Worm (Caenorhabditis elegans): ENCODE data around the gene trpl-2.
"Not testable (repeated sequence)": the region's sequence is repeated elsewhere in the genome, so short reads cannot be mapped to it uniquely, and the experiment has no call there.

trpl-2 gene

DNA sequence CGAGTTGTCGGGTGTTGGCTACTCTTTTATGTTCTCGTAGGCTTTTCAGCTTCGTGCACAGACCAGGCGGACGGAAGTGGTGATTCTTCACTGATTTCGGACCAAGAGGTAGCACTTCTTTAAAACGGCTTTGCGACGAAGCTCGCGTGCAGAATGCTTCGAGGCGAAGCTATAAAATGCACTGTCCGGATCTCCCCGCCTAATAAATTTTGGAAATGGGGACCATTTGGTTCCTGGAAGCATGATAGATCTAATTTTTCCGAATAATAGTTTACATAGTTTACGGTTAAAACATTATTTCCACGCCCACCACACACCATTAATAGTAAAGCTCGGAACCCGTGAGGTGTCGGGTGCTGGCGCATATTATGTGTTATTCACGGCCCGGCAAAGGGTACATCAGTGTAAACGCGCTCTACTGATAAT, 21.1 kb downstream of the trpl-2 start:
- peak; percentile 53 for TF ChIP-seq ama-1 (optimal IDR thresholded peaks at IDR 0.05)
- no peak for TF ChIP-seq ceh-13 (GFP tag; optimal IDR thresholded peaks at IDR 0.05)
- TF ChIP-seq hmbx-1 (tag; optimal IDR thresholded peaks at IDR 0.05) = no peak
- TF ChIP-seq F13C5.2 (tag; optimal IDR thresholded peaks at IDR 0.05) = no peak
- no peak for TF ChIP-seq ets-7 (tag; optimal IDR thresholded peaks at IDR 0.05)
- no peak for TF ChIP-seq flt-1 (GFP tag; IDR thresholded peaks at IDR 0.05)
- TF ChIP-seq pes-1 (GFP tag; IDR thresholded peaks at IDR 0.05) = 0 out of 2 replicates have a peak, but pooled peaks have one; percentile 24
- no peak for TF ChIP-seq sea-1 (GFP tag; conservative IDR thresholded peaks at IDR 0.05)
- TF ChIP-seq B0310.2 (tag; optimal IDR thresholded peaks at IDR 0.05) = no peak
- no peak for TF ChIP-seq tbx-37 (GFP tag; conservative IDR thresholded peaks at IDR 0.05)
- no peak for TF ChIP-seq ceh-36 (tag; optimal IDR thresholded peaks at IDR 0.05)
- TF ChIP-seq hnd-1 (tag; optimal IDR thresholded peaks at IDR 0.05) = no peak
- TF ChIP-seq aly-1 (tag; optimal IDR thresholded peaks at IDR 0.05) = no peak

DNA sequence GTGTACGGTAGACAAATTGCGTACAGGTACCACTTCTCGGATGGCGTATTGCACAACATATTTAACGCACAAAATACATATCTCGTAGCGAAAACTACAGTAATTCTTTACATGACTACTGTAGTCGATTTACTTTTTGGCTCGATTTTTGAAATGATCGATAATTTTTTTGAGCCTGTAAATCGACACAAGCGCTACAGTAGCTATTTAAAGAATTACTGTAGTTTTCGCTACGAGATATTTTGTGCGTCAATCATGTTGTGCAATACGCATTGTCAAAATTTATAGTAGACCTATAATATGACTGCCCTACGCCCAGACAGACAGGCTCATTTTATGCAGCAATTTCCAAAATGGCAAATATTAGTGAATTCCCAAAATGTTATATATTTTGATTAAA, 21.7 kb downstream of the trpl-2 start, which contains the start of gene W03B1.5:
TSS of gene W03B1.5 (plus strand) at position 301 of the 400 bp plus-strand sequence.
- TF ChIP-seq pes-1 (GFP tag; IDR thresholded peaks at IDR 0.05); aly-1 (tag; optimal IDR thresholded peaks at IDR 0.05); ceh-13 (GFP tag; optimal IDR thresholded peaks at IDR 0.05): not testable (repeated sequence)

DNA sequence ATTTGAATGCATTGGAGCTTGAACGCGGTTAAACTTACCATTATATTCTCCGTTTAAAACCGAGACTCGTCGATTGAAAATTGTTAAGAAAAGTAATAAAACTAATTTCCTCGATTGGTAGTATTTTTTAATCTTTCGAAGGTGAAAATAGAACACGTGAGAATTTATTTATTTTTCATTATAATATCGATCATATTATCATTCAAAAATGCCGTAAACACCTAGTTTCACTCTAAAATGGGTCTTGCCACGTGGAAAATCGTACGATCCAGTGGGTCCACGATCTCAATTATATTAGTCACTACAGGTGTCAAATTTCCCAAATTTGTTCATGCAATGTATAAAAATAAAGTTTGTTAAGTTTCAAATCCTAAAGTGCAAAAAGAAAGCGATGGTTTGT, 30.4 kb downstream of the trpl-2 start, which contains the start of gene W03B1.9:
TSS of gene W03B1.9 (minus strand) at position 101 of the 400 bp plus-strand sequence.
- no peak for TF ChIP-seq ets-7 (tag; optimal IDR thresholded peaks at IDR 0.05)
- TF ChIP-seq B0310.2 (tag; optimal IDR thresholded peaks at IDR 0.05) = no peak
- no peak for TF ChIP-seq sea-1 (GFP tag; conservative IDR thresholded peaks at IDR 0.05)

DNA sequence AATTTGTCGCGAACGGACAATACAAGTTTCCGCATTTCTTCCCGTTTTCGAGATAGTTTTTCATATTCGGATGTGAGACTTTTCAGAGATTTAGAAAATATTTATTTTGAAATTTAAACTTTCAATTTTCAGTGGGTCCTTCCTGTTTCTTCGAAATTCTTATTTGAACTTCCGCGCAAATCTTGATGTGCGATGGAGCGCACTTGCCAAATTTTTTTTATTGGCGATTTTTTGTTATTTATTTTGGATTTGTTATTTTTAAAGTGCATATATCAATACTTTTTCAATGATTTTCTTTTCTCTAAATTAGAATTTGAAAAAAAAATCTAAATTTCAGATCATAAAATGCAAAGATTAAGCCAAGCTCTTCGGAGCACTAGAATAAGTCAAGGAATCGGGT, 30.8 kb downstream of the trpl-2 start, which contains the start of gene sars-2:
TSS of gene sars-2 (plus strand) at position 341 of the 400 bp plus-strand sequence.
- TF ChIP-seq sea-1 (GFP tag; conservative IDR thresholded peaks at IDR 0.05) (no peak), aly-1 (tag; optimal IDR thresholded peaks at IDR 0.05) (no peak), tbx-11 (GFP tag; IDR thresholded peaks at IDR 0.05) (no peak), flt-1 (GFP tag; IDR thresholded peaks at IDR 0.05) (no peak), tra-4 (tag; optimal IDR thresholded peaks at IDR 0.05) (no peak), hmg-4 (GFP tag; optimal IDR thresholded peaks at IDR 0.05) (no peak), ama-1 (optimal IDR thresholded peaks at IDR 0.05) (no peak), ceh-36 (tag; optimal IDR thresholded peaks at IDR 0.05) (no peak), ets-7 (tag; optimal IDR thresholded peaks at IDR 0.05) (no peak), pes-1 (GFP tag; IDR thresholded peaks at IDR 0.05) (no peak), hmbx-1 (tag; optimal IDR thresholded peaks at IDR 0.05) (no peak), hnd-1 (tag; optimal IDR thresholded peaks at IDR 0.05) (no peak), ceh-13 (GFP tag; optimal IDR thresholded peaks at IDR 0.05) (no peak), F13C5.2 (tag; optimal IDR thresholded peaks at IDR 0.05) (no peak), scrt-1 (GFP tag; IDR thresholded peaks at IDR 0.05) (no peak)

DNA sequence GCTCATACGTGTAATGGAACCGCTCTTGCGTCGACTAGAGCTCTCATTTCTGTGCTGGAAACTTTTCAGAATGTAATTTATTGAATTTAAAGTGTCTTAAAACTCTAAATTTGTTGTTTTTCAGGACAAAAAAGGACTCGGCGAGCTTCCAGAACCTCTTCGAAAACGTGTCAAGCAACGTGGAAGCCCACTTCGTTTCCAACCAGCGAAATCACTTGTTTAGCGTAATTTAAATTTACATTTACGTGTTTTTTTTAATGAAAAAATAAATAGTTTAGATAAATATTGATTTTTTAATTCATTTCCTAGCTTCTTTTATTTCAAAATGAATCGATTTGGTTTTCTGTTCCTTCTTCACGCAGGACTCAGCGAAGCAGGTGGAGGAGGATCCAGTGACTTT, 33.2 kb downstream of the trpl-2 start, which contains the start of gene F55F10.3:
TSS of gene F55F10.3 (plus strand) at position 301 of the 400 bp plus-strand sequence.
- TF ChIP-seq aly-1 (tag; optimal IDR thresholded peaks at IDR 0.05) (no peak), F13C5.2 (tag; optimal IDR thresholded peaks at IDR 0.05) (no peak)

DNA sequence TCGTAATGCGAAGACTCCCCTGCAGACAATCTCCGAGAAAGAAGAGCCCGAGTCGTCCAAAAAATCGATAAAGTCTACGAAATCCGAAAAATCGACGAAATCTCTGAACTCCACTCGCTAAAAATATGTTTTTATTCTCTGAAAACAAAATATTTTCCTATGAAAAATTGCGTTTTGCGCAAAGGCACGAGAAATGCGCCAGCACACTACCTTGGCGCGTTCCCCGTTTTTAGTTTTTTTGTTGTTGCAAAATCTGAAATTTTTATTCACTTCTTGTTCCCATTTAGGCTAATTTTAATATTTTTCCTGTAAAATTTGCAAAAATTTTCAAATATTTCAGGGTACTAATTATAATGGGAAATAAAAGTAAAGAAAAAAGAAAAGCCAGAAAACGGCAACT, 34.0 kb downstream of the trpl-2 start, which contains the start of gene F55F10.1:
TSS of gene F55F10.1 (plus strand) at position 341 of the 400 bp plus-strand sequence.
- TF ChIP-seq ceh-13 (GFP tag; optimal IDR thresholded peaks at IDR 0.05) (no peak), tbx-11 (GFP tag; IDR thresholded peaks at IDR 0.05) (no peak), ama-1 (optimal IDR thresholded peaks at IDR 0.05) (no peak), B0310.2 (tag; optimal IDR thresholded peaks at IDR 0.05) (no peak), hnd-1 (tag; optimal IDR thresholded peaks at IDR 0.05) (no peak), tbx-37 (GFP tag; conservative IDR thresholded peaks at IDR 0.05) (no peak), aly-1 (tag; optimal IDR thresholded peaks at IDR 0.05) (no peak), tra-4 (tag; optimal IDR thresholded peaks at IDR 0.05) (no peak), ceh-36 (tag; optimal IDR thresholded peaks at IDR 0.05) (no peak), flt-1 (GFP tag; IDR thresholded peaks at IDR 0.05) (no peak), hmg-4 (GFP tag; optimal IDR thresholded peaks at IDR 0.05) (no peak), F13C5.2 (tag; optimal IDR thresholded peaks at IDR 0.05) (no peak), ets-7 (tag; optimal IDR thresholded peaks at IDR 0.05) (no peak), scrt-1 (GFP tag; IDR thresholded peaks at IDR 0.05) (no peak)

DNA sequence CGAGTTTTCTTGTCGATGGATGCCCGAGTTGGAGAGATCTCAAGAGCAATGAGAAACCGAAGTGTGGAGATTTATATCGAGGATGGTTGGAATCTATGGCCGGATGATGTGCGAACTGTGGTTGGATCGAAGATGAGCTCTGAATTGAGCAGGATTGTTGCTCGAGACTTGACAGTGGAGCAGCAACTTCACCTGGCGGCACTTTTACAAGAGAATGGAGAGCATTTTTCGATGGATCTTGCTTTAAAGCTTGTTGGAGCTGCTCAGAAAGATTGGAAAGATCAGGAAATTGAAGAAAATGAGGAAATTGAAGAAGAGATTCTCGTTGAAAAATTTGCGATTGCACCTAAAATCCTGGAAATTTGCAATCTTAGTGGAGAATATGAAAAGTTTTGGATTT, 42.7 kb downstream of the trpl-2 start:
- TF ChIP-seq tbx-37 (GFP tag; conservative IDR thresholded peaks at IDR 0.05) (no peak), ceh-36 (tag; optimal IDR thresholded peaks at IDR 0.05) (no peak), tbx-11 (GFP tag; IDR thresholded peaks at IDR 0.05) (no peak), pes-1 (GFP tag; IDR thresholded peaks at IDR 0.05) (no peak)

Measured in whole organism, early embryonic.